Worm (Caenorhabditis elegans): ENCODE results near the gene F21D5.4.
"Not testable (repeated sequence)": the region's sequence is repeated elsewhere in the genome, so short reads cannot be mapped to it uniquely, and the experiment has no call there.

F21D5.4 gene

DNA sequence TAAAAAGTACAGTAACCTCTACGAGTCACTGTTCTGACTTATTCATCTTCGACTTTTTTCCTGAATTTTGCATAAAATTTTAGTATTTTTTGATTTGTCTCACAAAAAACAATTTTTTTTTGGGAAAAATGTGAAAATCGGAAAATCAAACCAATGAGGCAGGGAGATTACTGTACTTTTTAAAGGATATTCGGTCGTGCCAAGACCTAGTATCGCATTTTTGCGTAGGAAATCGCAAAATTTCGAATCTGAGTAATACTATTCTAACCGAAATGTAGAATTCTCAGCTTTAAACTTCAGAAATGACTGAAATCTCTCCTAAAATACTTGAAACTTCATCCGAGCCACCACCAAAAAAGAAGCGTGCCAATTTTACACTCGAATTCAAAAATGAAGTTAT is at the start of gene F21D5.4:
TSS of gene F21D5.4 (plus strand) at position 301 of the 400 bp plus-strand sequence.
- TF ChIP-seq R02D3.7 (tag; optimal IDR thresholded peaks at IDR 0.05) (no peak), ceh-28 (tag; optimal IDR thresholded peaks at IDR 0.05) (no peak), lin-15B (tag; optimal IDR thresholded peaks at IDR 0.05) (no peak)

DNA sequence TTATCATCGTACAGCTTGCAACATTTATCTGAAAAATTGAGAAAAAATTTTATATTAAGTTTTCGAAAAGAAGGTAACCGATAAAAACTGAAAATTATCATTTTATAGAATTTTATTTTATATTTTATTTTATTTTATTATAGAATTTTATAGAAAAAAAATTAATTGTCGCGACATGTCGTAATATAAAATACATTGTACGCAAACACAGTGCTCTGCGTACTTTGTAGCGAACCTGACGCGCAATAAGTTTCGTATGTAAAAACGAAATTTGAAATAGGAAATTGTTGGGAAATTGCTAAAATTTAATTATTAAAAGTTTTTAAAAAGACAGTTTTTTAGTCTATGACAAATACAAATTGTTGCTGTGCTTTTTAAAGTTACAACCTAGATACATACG is 46.4 kb upstream of the F21D5.4 start, which contains the start of the genes hst-1 and ints-6:
TSS of gene hst-1 (minus strand) at position 28 of the 400 bp plus-strand sequence.
TSS of gene ints-6 (plus strand) at position 260 of the 400 bp plus-strand sequence.
- TF ChIP-seq zag-1 (tag; optimal IDR thresholded peaks at IDR 0.05) (no peak), zfp-2 (tag; optimal IDR thresholded peaks at IDR 0.05) (no peak), dpl-1 (GFP tag; optimal IDR thresholded peaks at IDR 0.05) (peak; percentile 58), fos-1 (tag; optimal IDR thresholded peaks at IDR 0.05) (no peak), aly-2 (tag; optimal IDR thresholded peaks at IDR 0.05) (no peak), nhr-237 (tag; optimal IDR thresholded peaks at IDR 0.05) (no peak), F10B5.3 (tag; optimal IDR thresholded peaks at IDR 0.05) (no peak), ctbp-1 (GFP tag; IDR thresholded peaks at IDR 0.05) (no peak), pqm-1 (tag; optimal IDR thresholded peaks at IDR 0.05) (no peak), hmg-1.1 (GFP tag; IDR thresholded peaks at IDR 0.05) (no peak), lsy-2 (tag; optimal IDR thresholded peaks at IDR 0.05) (peak in 1 of 2 experiments; percentile 28), lin-29 (GFP tag; IDR thresholded peaks at IDR 0.05) (no peak), mdt-29 (GFP tag; IDR thresholded peaks at IDR 0.05) (no peak), gei-8 (GFP tag; optimal IDR thresholded peaks at IDR 0.05) (no peak), T20F7.1 (GFP tag; optimal IDR thresholded peaks at IDR 0.05) (peak; percentile 59), ceh-62 (tag; optimal IDR thresholded peaks at IDR 0.05) (no peak)

DNA sequence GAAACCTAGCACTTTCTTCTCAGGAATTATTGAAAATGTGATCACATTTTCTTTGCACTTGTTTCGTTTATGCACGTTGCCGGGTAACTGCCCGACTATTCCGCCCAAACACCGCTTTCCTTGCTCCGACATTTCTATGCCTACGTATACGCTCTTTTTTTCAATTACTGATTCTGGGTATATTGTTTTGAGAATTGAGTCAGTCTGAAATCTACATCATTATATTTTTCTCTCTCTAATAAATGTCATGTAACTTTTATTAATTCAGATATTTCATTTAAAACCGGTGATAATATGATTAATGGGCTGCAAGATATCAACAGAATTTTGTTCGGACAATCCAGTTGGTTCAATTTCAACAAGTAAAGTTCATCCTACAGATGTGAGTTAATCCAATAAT is 40.5 kb upstream of the F21D5.4 start, which contains the start of gene ttll-11:
TSS of gene ttll-11 (plus strand) at position 301 of the 400 bp plus-strand sequence.
- TF ChIP-seq nhr-11 (tag; optimal IDR thresholded peaks at IDR 0.05): peak; percentile 15
- TF ChIP-seq Y5F2A.4 (GFP tag; optimal IDR thresholded peaks at IDR 0.05): no peak
- peak in 1 of 2 experiments; percentile 21 for TF ChIP-seq unc-62 (GFP tag; optimal IDR thresholded peaks at IDR 0.05 in 1 of 2)
- no peak for TF ChIP-seq unc-62 (tag; optimal IDR thresholded peaks at IDR 0.05)

DNA sequence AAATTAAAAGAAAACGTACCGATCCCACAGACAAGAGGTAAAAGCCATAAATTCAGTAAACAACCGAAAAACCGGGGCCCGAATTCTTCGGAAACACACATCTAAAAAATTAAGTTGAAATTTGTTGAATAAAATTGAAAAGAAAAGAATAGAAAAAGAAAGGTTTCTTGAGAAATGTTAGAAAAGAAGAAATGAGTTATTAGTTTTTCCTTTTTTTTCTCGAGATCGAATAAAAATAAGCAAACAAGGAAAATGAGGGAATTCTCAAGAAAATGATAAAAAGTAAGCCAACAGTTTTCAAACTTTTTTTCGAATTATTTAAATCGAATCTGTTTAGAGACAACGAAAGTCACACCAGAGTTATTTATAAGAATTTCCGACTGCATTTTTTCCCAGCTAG is 32.4 kb upstream of the F21D5.4 start, which contains the start of gene H23L24.4:
TSS of gene H23L24.4 (minus strand) at position 101 of the 400 bp plus-strand sequence.
- TF ChIP-seq gei-8 (GFP tag; optimal IDR thresholded peaks at IDR 0.05): no peak
- no peak for TF ChIP-seq spr-3 (GFP tag; optimal IDR thresholded peaks at IDR 0.05)
- TF ChIP-seq aha-1 (tag): peak; percentile 72

DNA sequence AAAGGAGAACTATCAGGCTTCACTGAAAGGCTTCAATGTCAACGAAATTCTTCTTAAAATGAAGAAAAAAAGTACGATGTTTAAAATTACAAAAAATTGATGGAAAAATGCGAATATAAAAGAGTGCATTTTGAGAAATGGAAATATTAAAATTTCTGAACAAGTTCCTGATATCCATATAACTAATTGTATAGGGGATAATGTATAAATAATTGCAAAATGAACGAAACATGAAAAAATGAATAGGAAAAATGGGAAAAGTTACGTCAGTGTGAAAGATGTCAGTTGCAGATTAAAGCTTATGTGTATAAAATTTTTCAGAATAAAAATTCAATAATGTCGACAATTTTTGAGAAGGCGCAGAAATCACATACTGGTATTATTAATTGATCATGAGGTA is 29.8 kb upstream of the F21D5.4 start:
- peak in 1 of 2 experiments; percentile 93 for TF ChIP-seq unc-62 (GFP tag; optimal IDR thresholded peaks at IDR 0.05 in 1 of 2)
- TF ChIP-seq unc-62 (tag; optimal IDR thresholded peaks at IDR 0.05): no peak
- no peak for TF ChIP-seq dmd-6 (GFP tag; IDR thresholded peaks at IDR 0.05)

DNA sequence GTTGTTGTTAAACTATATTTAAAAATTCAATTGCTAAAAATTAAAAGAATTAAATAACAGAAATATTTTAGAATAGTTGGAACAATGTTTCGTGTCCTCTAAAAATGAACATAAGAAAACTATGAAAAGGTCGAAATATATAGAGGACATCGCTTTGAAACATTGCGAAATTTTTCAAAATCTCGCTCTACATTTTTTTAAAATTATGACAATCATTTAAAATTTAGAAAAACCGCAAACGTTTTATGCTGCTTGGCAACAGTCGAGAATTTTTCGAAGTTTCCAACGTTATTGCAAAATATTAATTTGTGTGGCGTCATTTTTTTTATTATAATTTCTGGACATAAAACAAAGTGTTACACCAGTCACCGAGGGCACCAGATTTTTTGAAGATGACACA is 22.9 kb upstream of the F21D5.4 start, which contains the start of the genes parg-2 and ipla-5:
TSS of gene parg-2 (minus strand) at position 101 of the 400 bp plus-strand sequence.
TSS of gene ipla-5 (plus strand) at position 216 of the 400 bp plus-strand sequence.
- not testable (repeated sequence) for TF ChIP-seq zag-1, lin-15B, aly-2 (tag; optimal IDR thresholded peaks at IDR 0.05)

DNA sequence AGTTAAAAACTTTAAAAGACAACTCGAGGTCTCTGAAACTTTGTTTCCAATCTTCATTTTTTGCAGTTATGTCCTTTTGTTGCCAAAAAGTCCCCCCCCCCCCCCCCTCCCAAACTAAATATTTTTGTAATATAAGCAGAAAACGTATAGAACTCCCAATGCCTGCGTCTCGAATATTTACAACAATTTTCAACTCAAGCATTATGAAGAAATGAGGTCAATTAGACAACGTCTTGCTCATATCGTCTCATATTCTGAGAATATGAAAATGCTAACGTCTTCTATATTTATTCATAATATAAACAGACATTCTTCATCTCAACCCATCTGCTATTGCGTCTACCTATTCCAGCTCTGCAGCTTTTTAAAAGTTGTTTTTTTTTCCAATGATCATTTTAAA is 19.7 kb upstream of the F21D5.4 start, which contains the start of gene H23L24.1:
TSS of gene H23L24.1 (plus strand) at position 301 of the 400 bp plus-strand sequence.
- no peak for TF ChIP-seq egl-27 (tag; optimal IDR thresholded peaks at IDR 0.05)
- TF ChIP-seq cey-2 (tag; optimal IDR thresholded peaks at IDR 0.05; ENCODE audit: borderline replicate concordance, insufficient read depth): no peak
- no peak for TF ChIP-seq mdl-1 (tag; optimal IDR thresholded peaks at IDR 0.05)
- TF ChIP-seq hlh-11 (tag; optimal IDR thresholded peaks at IDR 0.05): no peak
- TF ChIP-seq fos-1 (tag; optimal IDR thresholded peaks at IDR 0.05): no peak
- no peak for TF ChIP-seq mep-1 (tag; optimal IDR thresholded peaks at IDR 0.05)
- no peak for TF ChIP-seq dmd-6 (GFP tag; IDR thresholded peaks at IDR 0.05)
- no peak for TF ChIP-seq daf-12 (tag; optimal IDR thresholded peaks at IDR 0.05)
- TF ChIP-seq hif-1 (tag; optimal IDR thresholded peaks at IDR 0.05): no peak
- no peak for TF ChIP-seq skn-1 (tag; optimal IDR thresholded peaks at IDR 0.05)
- no peak for TF ChIP-seq lin-38 (GFP tag; IDR thresholded peaks at IDR 0.05)
- no peak for TF ChIP-seq Y75B8A.6 (GFP tag; IDR thresholded peaks at IDR 0.05)
- no peak for TF ChIP-seq nhr-41 (GFP tag; IDR thresholded peaks at IDR 0.05)
- no peak for TF ChIP-seq daf-19 (GFP tag; conservative IDR thresholded peaks at IDR 0.05)
- TF ChIP-seq saeg-2 (GFP tag; IDR thresholded peaks at IDR 0.05): no peak
- no peak for TF ChIP-seq D1046.2 (GFP tag; IDR thresholded peaks at IDR 0.05)
- no peak for TF ChIP-seq ztf-11 (tag; optimal IDR thresholded peaks at IDR 0.05)
